Worm (Caenorhabditis elegans): Measurements from ENCODE around the gene ZC250.4.

- no peak for TF ChIP-seq tbx-8 (GFP tag; optimal IDR thresholded peaks at IDR 0.05)
- TF ChIP-seq unc-62 (GFP tag; optimal IDR thresholded peaks at IDR 0.05) = no peak
- TF ChIP-seq snpc-4 (tag; optimal IDR thresholded peaks at IDR 0.05) = no peak
- TF ChIP-seq pha-4 (tag; optimal IDR thresholded peaks at IDR 0.05) = no peak
Measured at ce11 chrV:5788650-5789049, 24.3 kb downstream of the ZC250.4 start.

Data from whole organism, mixed stage, embryonic.